Worm (Caenorhabditis elegans) whole organism, early embryonic: Measurements from ENCODE around the gene vha-17.

Source experiments
- B0310.2 ChIP-seq: sonication (generic microtip); optimal IDR thresholded peaks from 2 replicates; lab custom pipeline; 2016; ENCODE audit warnings: mild to moderate bottlenecking, missing genetic modification characterization, missing compliant biosample characterization
- F13C5.2 ChIP-seq: sonication (generic microtip); optimal IDR thresholded peaks from 2 replicates; lab custom pipeline; 2017; ENCODE audit warnings: mild to moderate bottlenecking, missing genetic modification characterization, inconsistent platforms, missing compliant biosample characterization
- ama-1 ChIP-seq: fragments of 150-350 bp; optimal IDR thresholded peaks from 2 replicates; lab custom pipeline; 2014
- ceh-13 ChIP-seq: fragments of 200-800 bp; sonication (Bioruptor generic); optimal IDR thresholded peaks from 2 replicates; lab custom pipeline; 2018; ENCODE audit warnings: mild to moderate bottlenecking, missing genetic modification characterization, missing compliant biosample characterization
- ceh-36 ChIP-seq: sonication (generic microtip); optimal IDR thresholded peaks from 2 replicates; lab custom pipeline; 2016; ENCODE audit warnings: missing genetic modification characterization, inconsistent platforms, missing compliant biosample characterization
- flt-1 ChIP-seq: fragments of 200-800 bp; sonication (Bioruptor generic); IDR thresholded peaks from 2 replicates; pipeline ENCODE4 v1.3.6; 2022; ENCODE audit warnings: missing genetic modification characterization, missing compliant biosample characterization
- hmbx-1 ChIP-seq: sonication (generic microtip); optimal IDR thresholded peaks from 2 replicates; lab custom pipeline; 2016; ENCODE audit warnings: mild to moderate bottlenecking, missing genetic modification characterization, missing compliant biosample characterization
- hmg-4 ChIP-seq: fragments of 200-800 bp; sonication (Bioruptor generic); optimal IDR thresholded peaks from 2 replicates; lab custom pipeline; 2018; ENCODE audit warnings: mild to moderate bottlenecking, missing genetic modification characterization, missing compliant biosample characterization
- hnd-1 ChIP-seq: sonication (generic microtip); optimal IDR thresholded peaks from 2 replicates; lab custom pipeline; 2016; ENCODE audit warnings: missing genetic modification characterization, missing compliant biosample characterization
- pes-1 ChIP-seq: fragments of 200-800 bp; sonication (Bioruptor generic); IDR thresholded peaks from 2 replicates; pipeline ENCODE4 v1.3.6; 2022; ENCODE audit warnings: missing genetic modification reagents, missing genetic modification characterization, missing compliant biosample characterization
- sea-1 ChIP-seq: fragments of 200-800 bp; sonication (Bioruptor generic); conservative IDR thresholded peaks from 2 replicates; pipeline ENCODE4 v1.3.6; 2022; ENCODE audit warnings: missing genetic modification characterization, missing compliant biosample characterization
- tbx-11 ChIP-seq: fragments of 200-800 bp; sonication (Bioruptor generic); IDR thresholded peaks from 2 replicates; pipeline ENCODE4 v1.3.6; 2022; ENCODE audit warnings: missing genetic modification characterization, missing compliant biosample characterization
- tbx-37 ChIP-seq: fragments of 200-800 bp; sonication (Bioruptor generic); conservative IDR thresholded peaks from 2 replicates; pipeline ENCODE4 v1.3.6; 2022; ENCODE audit warnings: missing genetic modification reagents, missing genetic modification characterization, missing compliant biosample characterization
- tra-4 ChIP-seq: sonication (generic microtip); optimal IDR thresholded peaks from 2 replicates; lab custom pipeline; 2017; ENCODE audit warnings: missing genetic modification characterization, missing compliant biosample characterization

vha-17 gene

DNA sequence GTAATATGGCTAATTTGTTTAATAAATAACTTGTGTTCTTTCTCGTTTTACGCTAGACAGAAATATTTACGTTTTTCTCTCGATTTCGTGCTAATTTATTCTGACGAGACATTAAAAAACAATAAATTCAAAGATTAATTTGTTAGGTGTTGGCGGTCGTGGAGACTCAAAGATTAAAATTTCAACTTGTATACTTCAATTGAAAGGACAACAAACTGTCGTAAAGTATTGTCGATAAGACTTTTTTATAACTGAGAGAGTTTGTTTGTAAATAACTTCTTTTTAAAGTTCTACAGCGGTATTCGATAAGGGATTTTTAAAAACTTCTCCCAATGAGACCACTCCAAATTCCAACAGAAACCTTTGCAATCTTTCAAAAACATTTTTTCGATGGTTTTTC lies 32.1 kb downstream of the vha-17 start:
- TF ChIP-seq tra-4 (tag; lab: Kevin White, UChicago), result no peak

DNA sequence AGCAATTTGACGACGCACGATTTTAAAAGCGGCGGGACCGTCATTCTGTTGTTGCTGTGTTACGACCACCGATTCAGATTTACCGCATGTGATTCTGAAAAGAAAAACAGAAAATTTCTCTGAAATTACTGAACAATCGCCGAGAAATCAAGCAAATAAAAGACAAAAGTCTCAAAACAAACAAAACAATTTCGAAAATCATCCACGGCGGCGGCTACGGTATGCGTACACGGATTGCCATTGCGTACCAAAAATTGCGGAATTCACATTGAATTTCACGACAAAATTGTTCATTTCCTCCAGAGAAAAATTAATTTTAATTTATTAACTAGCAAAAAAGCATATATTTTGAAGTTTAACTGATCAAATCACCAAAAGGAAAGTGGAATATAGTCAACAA lies 44.8 kb downstream of the vha-17 start, which contains the start of gene pezo-1:
pezo-1 (minus strand) TSS at position 101 of the 400 bp plus-strand sequence.
- TF ChIP-seq tbx-37 (GFP tag; lab: Robert Waterston, UW) (no peak), B0310.2 (tag; lab: Kevin White, UChicago) (no peak), F13C5.2 (tag; lab: Kevin White, UChicago) (no peak), sea-1 (GFP tag; lab: Robert Waterston, UW) (no peak)

DNA sequence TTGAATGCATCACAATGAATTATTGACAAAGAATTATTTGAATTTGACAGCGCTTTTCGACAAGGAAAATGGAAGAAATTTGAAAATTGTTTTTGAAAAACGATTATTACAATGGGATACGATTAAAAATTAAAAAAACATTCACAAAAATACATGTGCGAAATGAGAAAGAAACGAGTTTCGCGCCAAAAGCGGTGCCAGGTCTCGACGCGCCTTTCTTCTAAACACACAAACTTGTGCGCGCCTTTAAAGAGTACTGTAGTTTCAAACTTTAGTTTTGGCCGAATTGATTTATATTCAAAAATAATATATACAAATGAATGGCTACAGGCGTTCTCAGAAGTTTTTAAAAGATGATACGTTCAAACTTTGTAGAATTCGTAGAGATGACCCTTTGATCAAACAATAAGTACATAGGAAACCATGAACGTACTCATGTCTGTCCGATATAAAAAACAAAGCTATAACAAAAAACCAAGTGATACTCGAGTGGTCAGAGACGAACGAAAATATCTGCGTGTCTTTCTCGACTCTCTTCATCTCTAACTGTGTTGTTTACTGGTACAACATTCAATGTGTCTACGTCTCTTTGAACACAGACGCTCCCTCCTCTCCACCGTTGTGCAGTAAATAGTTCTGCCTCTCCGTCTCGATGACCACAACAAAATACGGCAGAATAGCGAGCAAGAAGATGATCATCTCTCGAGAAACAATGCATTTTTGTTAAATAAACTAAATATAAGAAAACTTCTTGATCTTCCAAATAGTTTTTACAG lies 46.4 kb downstream of the vha-17 start:
- no peak for TF ChIP-seq sea-1 (GFP tag; lab: Robert Waterston, UW)

DNA sequence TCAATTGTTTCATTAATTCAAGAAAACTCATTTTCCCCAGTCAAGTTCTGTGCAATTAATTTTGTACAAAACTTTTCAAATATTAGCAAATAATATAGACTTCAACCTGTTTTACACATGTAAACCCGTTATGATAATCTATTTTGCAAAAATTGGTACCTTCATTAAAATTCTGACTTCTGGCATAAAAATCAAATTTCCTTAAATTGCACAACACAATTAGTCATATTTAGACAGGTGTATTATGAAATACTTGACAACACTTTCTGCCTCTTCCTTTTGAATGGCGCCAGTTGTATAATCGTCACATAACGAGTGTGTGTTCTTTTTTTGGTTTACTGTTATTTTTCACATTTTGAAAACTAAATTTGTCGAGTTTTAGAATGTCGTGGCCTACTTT lies 49.5 kb downstream of the vha-17 start, which contains the start of gene fbxc-58:
fbxc-58 (plus strand) TSS at position 383 of the 400 bp plus-strand sequence.
- TF ChIP-seq ama-1, result no peak
- TF ChIP-seq tra-4 (tag; lab: Kevin White, UChicago), result no peak
- TF ChIP-seq B0310.2 (tag; lab: Kevin White, UChicago), result no peak
- TF ChIP-seq hmbx-1 (tag; lab: Kevin White, UChicago), result no peak
- TF ChIP-seq flt-1, result no peak
- no peak for TF ChIP-seq pes-1
- TF ChIP-seq tbx-11 (GFP tag; lab: Robert Waterston, UW), result no peak
- TF ChIP-seq ceh-36 (tag; lab: Kevin White, UChicago), result no peak
- no peak for TF ChIP-seq ceh-13 (GFP tag; lab: Kevin White, UChicago)
- no peak for TF ChIP-seq F13C5.2 (tag; lab: Kevin White, UChicago)
- TF ChIP-seq sea-1 (GFP tag; lab: Robert Waterston, UW), result no peak
- no peak for TF ChIP-seq hnd-1
- no peak for TF ChIP-seq hmg-4 (GFP tag; lab: Kevin White, UChicago)
